Worm (Caenorhabditis elegans): ENCODE results near the gene fbxa-66.

DNA sequence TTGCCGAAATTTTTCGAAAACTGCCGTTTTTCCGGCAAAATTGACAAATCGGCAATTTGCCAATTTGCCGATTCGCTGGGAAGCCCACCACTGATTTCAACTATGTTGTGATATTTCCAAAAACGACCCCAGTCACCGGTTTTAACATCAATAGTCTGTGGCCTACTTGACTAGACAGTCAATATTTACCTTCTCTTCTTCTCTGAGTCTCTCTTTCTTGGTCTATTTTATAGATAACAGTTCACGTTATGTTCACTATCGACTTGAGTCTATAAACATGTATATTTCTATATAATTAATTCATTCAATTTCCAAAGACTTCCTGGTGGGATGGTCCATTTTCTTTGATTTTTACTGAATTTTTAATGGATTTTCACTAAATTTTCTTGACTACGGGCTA, 19.1 kb downstream of the fbxa-66 start:
- TF ChIP-seq him-1 (tag; optimal IDR thresholded peaks at IDR 0.05): no peak
- no peak for TF ChIP-seq dao-5 (tag; optimal IDR thresholded peaks at IDR 0.05)
- no peak for TF ChIP-seq W03F9.2 (tag; optimal IDR thresholded peaks at IDR 0.05)
